Worm (Caenorhabditis elegans) whole organism, L3 larva: Measurements from ENCODE around the gene C18A11.4.

Experiments used
- ZK546.5 ChIP-seq: sonication (generic microtip); optimal IDR thresholded peaks from 2 replicates; lab custom pipeline; 2017; ENCODE audit warnings: missing biosample characterization, missing genetic modification characterization
- ama-1 ChIP-seq: fragments of 150-350 bp; optimal IDR thresholded peaks from 2 replicates; lab custom pipeline; 2018
- ceh-28 ChIP-seq: fragments of 150-350 bp; optimal IDR thresholded peaks from 2 replicates; lab custom pipeline; 2014; ENCODE audit warnings: missing biosample characterization, missing genetic modification reagents, missing genetic modification characterization
- ceh-82 ChIP-seq: fragments of 150-350 bp; optimal IDR thresholded peaks from 2 replicates; lab custom pipeline; 2014; ENCODE audit warnings: missing biosample characterization, missing genetic modification characterization
- egl-27 ChIP-seq: sonication (generic microtip); optimal IDR thresholded peaks from 4 replicates; lab custom pipeline; 2017; ENCODE audit warnings: missing biosample characterization, missing genetic modification reagents, missing genetic modification characterization
- egl-5 ChIP-seq: fragments of 150-350 bp; optimal IDR thresholded peaks from 2 replicates; lab custom pipeline; 2017; ENCODE audit warnings: missing biosample characterization, missing genetic modification reagents, missing genetic modification characterization, inconsistent platforms
- elt-2 ChIP-seq: sonication (generic microtip); optimal IDR thresholded peaks from 2 replicates; lab custom pipeline; 2016; ENCODE audit warnings: missing genetic modification reagents, mild to moderate bottlenecking, missing genetic modification characterization, missing compliant biosample characterization
- elt-3 ChIP-seq, 3 experiments: fragments of 150-350 bp in 1 of 3; sonication (generic microtip) in 2 of 3; optimal IDR thresholded peaks; 2 replicates in 2 of 3; 4 replicates in 1 of 3; lab custom pipeline; 2014 to 2017; ENCODE audit warnings: missing biosample characterization in 3 of 3, missing genetic modification characterization in 3 of 3
- fkh-10 ChIP-seq: sonication (generic microtip); optimal IDR thresholded peaks from 2 replicates; lab custom pipeline; 2017; ENCODE audit warnings: missing biosample characterization, missing genetic modification reagents, missing genetic modification characterization
- fos-1 ChIP-seq: fragments of 150-350 bp; optimal IDR thresholded peaks from 2 replicates; lab custom pipeline; 2014; ENCODE audit warnings: missing biosample characterization, missing genetic modification characterization
- hmg-11 ChIP-seq: sonication (generic microtip); optimal IDR thresholded peaks from 2 replicates; lab custom pipeline; 2016; ENCODE audit warnings: missing genetic modification characterization, missing compliant biosample characterization
- jun-1 ChIP-seq: fragments of 150-350 bp; optimal IDR thresholded peaks from 2 replicates; lab custom pipeline; 2014; ENCODE audit warnings: missing biosample characterization, missing genetic modification reagents, missing genetic modification characterization
- lin-15B ChIP-seq: fragments of 150-350 bp; optimal IDR thresholded peaks from 2 replicates; lab custom pipeline; 2014; ENCODE audit warnings: missing biosample characterization, missing genetic modification characterization
- lin-39 ChIP-seq: fragments of 150-350 bp; optimal IDR thresholded peaks from 2 replicates; lab custom pipeline; 2018; ENCODE audit warnings: missing biosample characterization, missing genetic modification reagents, missing genetic modification characterization
- lsy-12 ChIP-seq: sonication (generic microtip); optimal IDR thresholded peaks from 2 replicates; lab custom pipeline; 2016; ENCODE audit warnings: mild to moderate bottlenecking, missing genetic modification characterization, missing compliant biosample characterization
- mdl-1 ChIP-seq: fragments of 150-350 bp; optimal IDR thresholded peaks from 2 replicates; lab custom pipeline; 2014; ENCODE audit warnings: missing biosample characterization, missing genetic modification characterization
- mml-1 ChIP-seq: fragments of 150-350 bp; sonication (generic microtip); optimal IDR thresholded peaks from 3 replicates; lab custom pipeline; 2014; ENCODE audit warnings: missing biosample characterization, missing genetic modification characterization
- nfya-1 ChIP-seq: sonication (generic microtip); optimal IDR thresholded peaks from 2 replicates; lab custom pipeline; 2017; ENCODE audit warnings: missing genetic modification characterization, mild to moderate bottlenecking, missing compliant biosample characterization, antibody characterized with exemption, moderate library complexity; ENCODE audit not compliant: insufficient read depth
- nhr-23 ChIP-seq: fragments of 150-350 bp; optimal IDR thresholded peaks from 2 replicates; lab custom pipeline; 2014; ENCODE audit warnings: missing biosample characterization, missing genetic modification reagents, missing genetic modification characterization
- nhr-25 ChIP-seq: sonication (generic microtip); optimal IDR thresholded peaks from 2 replicates; lab custom pipeline; 2017; ENCODE audit warnings: missing biosample characterization, missing genetic modification characterization
- nhr-28 ChIP-seq: fragments of 150-350 bp; optimal IDR thresholded peaks from 2 replicates; lab custom pipeline; 2014; ENCODE audit warnings: missing biosample characterization, missing genetic modification characterization
- nhr-67 ChIP-seq: fragments of 150-350 bp; optimal IDR thresholded peaks from 2 replicates; lab custom pipeline; 2014; ENCODE audit warnings: missing biosample characterization, missing genetic modification characterization
- nhr-76 ChIP-seq: fragments of 150-350 bp; sonication (generic microtip); optimal IDR thresholded peaks from 5 replicates; lab custom pipeline; 2014; ENCODE audit warnings: missing biosample characterization, missing genetic modification characterization
- nhr-77 ChIP-seq: fragments of 150-350 bp; optimal IDR thresholded peaks from 2 replicates; lab custom pipeline; 2014; ENCODE audit warnings: missing biosample characterization, missing genetic modification characterization
- pha-4 ChIP-seq: fragments of 150-350 bp; optimal IDR thresholded peaks from 2 replicates; lab custom pipeline; 2014; ENCODE audit warnings: missing biosample characterization, missing genetic modification reagents, missing genetic modification characterization
- pqm-1 ChIP-seq: fragments of 150-350 bp; optimal IDR thresholded peaks from 2 replicates; lab custom pipeline; 2017; ENCODE audit warnings: missing biosample characterization, missing genetic modification characterization, inconsistent platforms
- sea-2 ChIP-seq: fragments of 150-350 bp; sonication (generic microtip); optimal IDR thresholded peaks from 4 replicates; lab custom pipeline; 2014; ENCODE audit warnings: missing biosample characterization, missing genetic modification reagents, missing genetic modification characterization
- skn-1 ChIP-seq: fragments of 150-350 bp; optimal IDR thresholded peaks from 2 replicates; lab custom pipeline; 2014; ENCODE audit warnings: missing biosample characterization, missing genetic modification characterization
- snpc-4 ChIP-seq: fragments of 150-350 bp; optimal IDR thresholded peaks from 2 replicates; lab custom pipeline; 2014; ENCODE audit warnings: missing biosample characterization, missing genetic modification characterization
- unc-39 ChIP-seq: sonication (generic microtip); optimal IDR thresholded peaks from 4 replicates; lab custom pipeline; 2017; ENCODE audit warnings: missing biosample characterization, missing genetic modification characterization
- unc-62 ChIP-seq: fragments of 150-350 bp; sonication (generic microtip); optimal IDR thresholded peaks from 4 replicates; lab custom pipeline; 2014; ENCODE audit warnings: missing biosample characterization, missing genetic modification reagents, missing genetic modification characterization
- zag-1 ChIP-seq: fragments of 150-350 bp; optimal IDR thresholded peaks from 2 replicates; lab custom pipeline; 2014; ENCODE audit warnings: missing biosample characterization, missing genetic modification characterization
- ztf-11 ChIP-seq: fragments of 150-350 bp; optimal IDR thresholded peaks from 2 replicates; lab custom pipeline; 2014; ENCODE audit warnings: missing biosample characterization, missing genetic modification characterization

C18A11.4 gene

ce11 chrX:8010652-8011051 is 34.7 kb upstream of the C18A11.4 start:
- TF ChIP-seq pqm-1 (tag; lab: Kevin White, UChicago) (no peak), nhr-23 (tag; lab: Kevin White, UChicago) (peak; percentile 11), nhr-25 (tag; lab: Kevin White, UChicago) (peak; percentile 60)

DNA sequence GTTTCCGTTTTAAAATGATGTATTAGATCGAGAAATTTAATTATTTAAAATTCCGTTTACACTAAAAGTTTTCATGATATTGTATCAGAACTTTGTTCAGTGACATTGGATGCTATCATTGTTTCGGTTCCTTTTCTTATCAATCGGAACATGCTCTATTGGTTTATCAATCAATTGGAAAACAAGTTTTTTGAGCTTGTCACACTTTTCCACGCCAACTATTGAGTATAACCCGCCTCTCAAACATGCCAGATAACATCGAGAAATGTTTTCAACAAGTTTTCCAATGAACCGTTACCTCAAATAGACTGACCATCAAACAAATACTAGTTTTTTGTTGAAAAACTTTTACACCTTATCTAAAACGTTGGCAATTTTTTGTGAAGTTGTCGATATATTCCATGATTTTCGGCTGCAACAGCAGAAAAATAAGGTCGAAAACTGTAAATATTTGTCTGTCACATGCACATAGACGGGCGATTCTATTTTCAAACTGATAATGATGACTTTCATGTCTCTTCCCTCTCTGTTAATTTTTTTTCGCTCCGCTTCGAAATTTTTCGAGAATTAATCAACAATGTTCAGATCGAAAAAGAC is 30.8 kb upstream of the C18A11.4 start, which contains the start of gene unk-1:
Gene unk-1, plus strand, starts transcription at position 577 of the 597 bp plus-strand sequence.
- TF ChIP-seq ceh-28 (tag; lab: Kevin White, UChicago) (peak; percentile 34), pqm-1 (tag; lab: Kevin White, UChicago) (peak; percentile 43), elt-2 (peak; percentile 91), pha-4 (tag; lab: Kevin White, UChicago) (peak; percentile 47), jun-1 (tag; lab: Kevin White, UChicago) (peak; percentile 35), snpc-4 (tag; lab: Kevin White, UChicago) (no peak), skn-1 (peak; percentile 19), egl-27 (tag; lab: Kevin White, UChicago) (no peak)

ce11 chrX:8015889-8016288 is 29.4 kb upstream of the C18A11.4 start:
- TF ChIP-seq unc-39 (tag; lab: Kevin White, UChicago) (no peak), nfya-1 (tag; lab: Kevin White, UChicago) (peak; percentile 12)

DNA sequence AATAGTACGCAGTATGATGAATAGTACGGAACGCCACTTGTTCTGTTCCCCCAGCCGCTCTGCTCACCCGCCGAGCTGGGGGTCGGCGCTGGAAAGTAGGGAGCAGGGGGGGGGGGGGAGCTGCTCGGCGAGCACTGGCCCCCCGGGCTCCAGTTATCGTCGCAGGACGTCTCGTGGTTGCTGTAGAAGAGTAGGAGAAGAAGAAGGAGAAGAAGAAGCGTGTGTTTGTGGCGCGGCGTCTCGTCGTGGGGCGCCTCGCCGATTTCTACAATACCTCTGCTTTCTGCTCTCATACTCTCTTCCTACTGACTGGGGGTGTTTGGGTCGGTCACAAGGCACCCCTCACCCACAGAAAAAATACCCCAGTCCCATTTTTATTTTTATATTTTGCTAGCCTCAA is 28.0 kb upstream of the C18A11.4 start:
- TF ChIP-seq nhr-77 (no peak), hmg-11 (peak; percentile 81), nfya-1 (tag; lab: Kevin White, UChicago) (peak; percentile 69), ZK546.5 (no peak), pha-4 (tag; lab: Kevin White, UChicago) (peak; percentile 26), mdl-1 (tag; lab: Kevin White, UChicago) (peak; percentile 4), lsy-12 (tag; lab: Kevin White, UChicago) (peak; percentile 46), lin-39 (tag; lab: Kevin White, UChicago) (peak; percentile 76), nhr-76 (tag; lab: Kevin White, UChicago) (no peak), snpc-4 (tag; lab: Kevin White, UChicago) (no peak), fkh-10 (GFP tag; lab: Kevin White, UChicago) (peak; percentile 24)

DNA sequence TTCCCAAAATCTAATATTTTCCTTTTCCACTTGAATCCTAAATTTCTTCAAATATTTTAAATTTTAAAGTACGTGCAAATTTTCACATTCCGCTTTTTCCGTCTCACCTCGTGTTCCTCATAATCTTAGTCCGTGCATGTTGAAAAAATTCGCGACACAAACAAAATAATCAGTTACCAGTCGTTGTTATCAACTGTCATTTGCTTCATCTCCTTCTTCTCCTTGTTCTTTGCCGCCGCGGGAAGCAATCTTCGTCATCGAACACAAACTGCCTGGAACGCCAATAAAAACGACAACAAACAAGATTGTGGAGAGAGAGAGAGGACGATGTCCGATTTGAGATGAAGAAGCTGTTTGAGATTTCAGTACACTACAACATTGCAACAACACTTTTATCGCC is 27.6 kb upstream of the C18A11.4 start, which contains the start of gene C34D10.5:
Gene C34D10.5, plus strand, starts transcription at position 269 of the 400 bp plus-strand sequence.
- TF ChIP-seq ama-1 (lab: Kevin White, UChicago) (peak; percentile 48), elt-3 (tag; optimal IDR thresholded peaks at IDR 0.05; lab: Kevin White, UChicago) (no peak), nhr-28 (tag; lab: Kevin White, UChicago) (no peak), sea-2 (GFP tag; lab: Kevin White, UChicago) (no peak), ceh-82 (no peak), mml-1 (tag; lab: Kevin White, UChicago) (no peak), nhr-25 (tag; lab: Kevin White, UChicago) (no peak), skn-1 (no peak), fkh-10 (GFP tag; lab: Kevin White, UChicago) (no peak), fos-1 (no peak), ztf-11 (no peak), elt-2 (peak; percentile 60), egl-5 (no peak), snpc-4 (tag; lab: Kevin White, UChicago) (no peak), nhr-67 (tag; lab: Kevin White, UChicago) (no peak), lin-15B (no peak), zag-1 (tag; lab: Kevin White, UChicago) (no peak), lsy-12 (tag; lab: Kevin White, UChicago) (no peak), nhr-77 (no peak), unc-62 (GFP tag; lab: Kevin White, UChicago) (no peak), pqm-1 (tag; lab: Kevin White, UChicago) (peak; percentile 7), jun-1 (tag; lab: Kevin White, UChicago) (no peak)
